Fruit fly (Drosophila melanogaster) whole organism, embryonic: ENCODE data around the gene pnt.
A peak's percentile ranks its signal among the peaks of the same experiment; 100 is the strongest.

ENCODE experiments used
- Abd-B ChIP-seq: fragments of 200-800 bp; sonication (Bioruptor generic); optimal IDR thresholded peaks from 2 replicates; lab custom pipeline; 2018; ENCODE audit warnings: missing biosample characterization, mild to moderate bottlenecking, missing genetic modification characterization, moderate library complexity
- B-H2 ChIP-seq: fragments of 200-800 bp; sonication (Bioruptor generic); optimal IDR thresholded peaks from 2 replicates; lab custom pipeline; 2018; ENCODE audit warnings: missing biosample characterization, mild to moderate bottlenecking, missing genetic modification characterization
- Blimp-1 ChIP-seq: fragments of 200-800 bp; sonication (Bioruptor generic); optimal IDR thresholded peaks from 3 replicates; lab custom pipeline; 2018; ENCODE audit warnings: missing biosample characterization, missing genetic modification characterization, mild to moderate bottlenecking, moderate library complexity, missing genetic modification reagents
- CG11093 ChIP-seq: fragments of 200-800 bp; sonication (Bioruptor generic); IDR thresholded peaks from 3 replicates; pipeline ENCODE4 v1.3.6; 2022; ENCODE audit warnings: missing biosample characterization, missing genetic modification characterization
- CG12155 ChIP-seq: fragments of 200-800 bp; sonication (Bioruptor generic); optimal IDR thresholded peaks from 3 replicates; lab custom pipeline; 2016; ENCODE audit warnings: missing biosample characterization, missing genetic modification characterization
- CG12299 ChIP-seq: fragments of 200-800 bp; sonication (Bioruptor generic); optimal IDR thresholded peaks from 2 replicates; lab custom pipeline; 2018; ENCODE audit warnings: missing biosample characterization, mild to moderate bottlenecking, missing genetic modification characterization
- CG12391 ChIP-seq: fragments of 200-800 bp; sonication (Bioruptor generic); optimal IDR thresholded peaks from 3 replicates; lab custom pipeline; 2018; ENCODE audit warnings: missing biosample characterization, mild to moderate bottlenecking, missing genetic modification characterization, moderate library complexity
- CG13287 ChIP-seq: fragments of 200-800 bp; sonication (Bioruptor generic); IDR thresholded peaks from 2 replicates; pipeline ENCODE4 v1.3.6; 2022; ENCODE audit warnings: missing biosample characterization, missing genetic modification characterization; ENCODE audit not compliant: partially characterized antibody
- CG1603 ChIP-seq: fragments of 200-800 bp; sonication (Bioruptor generic); optimal IDR thresholded peaks from 2 replicates; lab custom pipeline; 2019; ENCODE audit warnings: missing biosample characterization, mild to moderate bottlenecking, missing genetic modification characterization, moderate library complexity
- CG16779 ChIP-seq: fragments of 200-800 bp; sonication (Bioruptor generic); IDR thresholded peaks from 2 replicates; pipeline ENCODE4 v1.3.6; 2022; ENCODE audit warnings: missing biosample characterization, missing genetic modification characterization
- CG17186 ChIP-seq: fragments of 200-800 bp; sonication (Bioruptor generic); optimal IDR thresholded peaks from 3 replicates; lab custom pipeline; 2017; ENCODE audit warnings: missing biosample characterization, missing genetic modification reagents, missing genetic modification characterization
- CG17328 ChIP-seq: fragments of 200-800 bp; sonication (Bioruptor generic); IDR thresholded peaks from 2 replicates; pipeline ENCODE4 v1.3.6; 2022; ENCODE audit warnings: missing biosample characterization, missing genetic modification characterization
- CG1832 ChIP-seq: fragments of 200-800 bp; sonication (Bioruptor generic); optimal IDR thresholded peaks from 2 replicates; lab custom pipeline; 2017; ENCODE audit warnings: missing biosample characterization, mild to moderate bottlenecking, missing genetic modification characterization, inconsistent platforms
- CG18599 ChIP-seq: fragments of 200-800 bp; sonication (Bioruptor generic); optimal IDR thresholded peaks from 3 replicates; lab custom pipeline; 2017; ENCODE audit warnings: missing biosample characterization, missing genetic modification characterization, mild to moderate bottlenecking, moderate library complexity, missing genetic modification reagents
- CG30020 ChIP-seq: fragments of 200-800 bp; optimal IDR thresholded peaks from 2 replicates; lab custom pipeline; 2019; ENCODE audit warnings: missing biosample characterization, mild to moderate bottlenecking, missing genetic modification characterization, moderate library complexity
- CG3065 ChIP-seq: fragments of 200-800 bp; sonication (Bioruptor generic); optimal IDR thresholded peaks from 2 replicates; lab custom pipeline; 2016; ENCODE audit warnings: missing biosample characterization, missing genetic modification characterization
- CG31388 ChIP-seq: fragments of 200-800 bp; sonication (Bioruptor generic); optimal IDR thresholded peaks from 2 replicates; lab custom pipeline; 2016; ENCODE audit warnings: missing biosample characterization, missing genetic modification characterization
- CG33557 ChIP-seq: fragments of 200-800 bp; sonication (Bioruptor generic); optimal IDR thresholded peaks from 2 replicates; lab custom pipeline; 2019; ENCODE audit warnings: missing biosample characterization, mild to moderate bottlenecking, missing genetic modification characterization, moderate library complexity
- CG4328 ChIP-seq: fragments of 200-800 bp; sonication (Bioruptor generic); optimal IDR thresholded peaks from 3 replicates; lab custom pipeline; 2017; ENCODE audit warnings: missing biosample characterization, missing genetic modification reagents, missing genetic modification characterization
- CG7556 ChIP-seq: fragments of 200-800 bp; sonication (Bioruptor generic); optimal IDR thresholded peaks from 2 replicates; lab custom pipeline; 2017; ENCODE audit warnings: missing biosample characterization, mild to moderate bottlenecking, missing genetic modification characterization
- CG7745 ChIP-seq: fragments of 200-800 bp; sonication (Bioruptor generic); optimal IDR thresholded peaks from 2 replicates; lab custom pipeline; 2018; ENCODE audit warnings: missing biosample characterization, mild to moderate bottlenecking, missing genetic modification characterization, moderate library complexity
- CG8478 ChIP-seq: fragments of >200 bp; optimal IDR thresholded peaks from 2 replicates; lab custom pipeline; 2018
- CG9437 ChIP-seq: fragments of 200-800 bp; sonication (Bioruptor generic); optimal IDR thresholded peaks from 2 replicates; lab custom pipeline; 2018; ENCODE audit warnings: missing biosample characterization, mild to moderate bottlenecking, missing genetic modification characterization
- Chrac-16 ChIP-seq: fragments of 200-800 bp; sonication (Bioruptor generic); optimal IDR thresholded peaks from 3 replicates; lab custom pipeline; 2016; ENCODE audit warnings: missing biosample characterization, missing genetic modification characterization
- Deaf1 ChIP-seq: fragments of 200-800 bp; optimal IDR thresholded peaks from 3 replicates; lab custom pipeline; 2019; ENCODE audit warnings: missing biosample characterization, mild to moderate bottlenecking, missing genetic modification characterization, moderate library complexity
- E2f2 ChIP-seq: fragments of 200-800 bp; sonication (Bioruptor generic); IDR thresholded peaks from 2 replicates; pipeline ENCODE4 v1.3.6; 2022; ENCODE audit warnings: missing biosample characterization, missing genetic modification characterization
- Hr51 ChIP-seq, 2 experiments: fragments of 200-800 bp; sonication (Bioruptor generic); optimal IDR thresholded peaks; 2 replicates in 1 of 2; 3 replicates in 1 of 2; lab custom pipeline; 2016 to 2018; ENCODE audit warnings: missing biosample characterization in 2 of 2, missing genetic modification characterization in 2 of 2, mild to moderate bottlenecking in 1 of 2, moderate library complexity in 1 of 2
- Mrtf ChIP-seq: fragments of 200-800 bp; sonication (Bioruptor generic); IDR thresholded peaks from 3 replicates; pipeline ENCODE4 v1.3.6; 2022; ENCODE audit warnings: missing biosample characterization, missing genetic modification characterization
- NC2α ChIP-seq: fragments of 200-800 bp; sonication (Bioruptor generic); optimal IDR thresholded peaks from 2 replicates; lab custom pipeline; 2016; ENCODE audit warnings: missing biosample characterization, missing genetic modification characterization
- NFAT ChIP-seq: fragments of 200-800 bp; sonication (Bioruptor generic); IDR thresholded peaks from 2 replicates; pipeline ENCODE4 v1.3.6; 2022; ENCODE audit warnings: missing biosample characterization, missing genetic modification characterization
- Nf-YB ChIP-seq: fragments of 200-800 bp; sonication (Bioruptor generic); optimal IDR thresholded peaks from 3 replicates; lab custom pipeline; 2019; ENCODE audit warnings: missing biosample characterization, mild to moderate bottlenecking, missing genetic modification characterization, moderate library complexity
- Nf-YC ChIP-seq: fragments of 200-800 bp; optimal IDR thresholded peaks from 3 replicates; lab custom pipeline; 2019; ENCODE audit warnings: missing biosample characterization, mild to moderate bottlenecking, missing genetic modification characterization, moderate library complexity
- Pdp1 ChIP-seq, 2 experiments: fragments of 200-800 bp; sonication (Bioruptor generic); optimal IDR thresholded peaks; 3 replicates each; lab custom pipeline; 2016; ENCODE audit warnings: missing biosample characterization in 2 of 2, missing genetic modification characterization in 2 of 2, mild to moderate bottlenecking in 1 of 2, moderate library complexity in 1 of 2
- al ChIP-seq: fragments of 200-800 bp; sonication (Bioruptor generic); IDR thresholded peaks from 2 replicates; pipeline ENCODE4 v1.3.6; 2022; ENCODE audit warnings: missing biosample characterization, missing genetic modification characterization
- bbx ChIP-seq: fragments of 200-800 bp; sonication (Bioruptor generic); IDR thresholded peaks from 2 replicates; pipeline ENCODE4 v1.3.6; 2022; ENCODE audit warnings: missing biosample characterization, missing genetic modification characterization; ENCODE audit not compliant: partially characterized antibody
- bowl ChIP-seq: fragments of 200-800 bp; sonication (Bioruptor generic); IDR thresholded peaks from 2 replicates; pipeline ENCODE4 v1.3.6; 2022; ENCODE audit warnings: missing biosample characterization, missing genetic modification characterization
- br ChIP-seq: fragments of >200 bp; optimal IDR thresholded peaks from 2 replicates; lab custom pipeline; 2017
- cas ChIP-seq: fragments of 200-800 bp; sonication (Bioruptor generic); IDR thresholded peaks from 2 replicates; pipeline ENCODE4 v1.3.6; 2022; ENCODE audit warnings: missing biosample characterization, missing genetic modification characterization
- crp ChIP-seq, 2 experiments: fragments of 200-800 bp; sonication (Bioruptor generic); optimal IDR thresholded peaks; 2 replicates in 1 of 2; 3 replicates in 1 of 2; lab custom pipeline; 2017; ENCODE audit warnings: missing biosample characterization in 2 of 2, missing genetic modification characterization in 2 of 2, mild to moderate bottlenecking in 1 of 2, moderate library complexity in 1 of 2
- h ChIP-seq: fragments of >200 bp; optimal IDR thresholded peaks from 2 replicates; lab custom pipeline; 2017
- hth ChIP-seq: fragments of >200 bp; optimal IDR thresholded peaks from 2 replicates; lab custom pipeline; 2017; ENCODE audit warnings: inconsistent platforms
- mirr ChIP-seq: fragments of 200-800 bp; sonication (Bioruptor generic); optimal IDR thresholded peaks from 3 replicates; lab custom pipeline; 2018; ENCODE audit warnings: missing biosample characterization, mild to moderate bottlenecking, missing genetic modification characterization
- nom ChIP-seq: fragments of 200-800 bp; sonication (Bioruptor generic); optimal IDR thresholded peaks from 2 replicates; lab custom pipeline; 2017; ENCODE audit warnings: missing biosample characterization, missing genetic modification characterization, mild to moderate bottlenecking, moderate library complexity, missing genetic modification reagents
- org-1 ChIP-seq: fragments of 200-800 bp; sonication (Bioruptor generic); optimal IDR thresholded peaks from 2 replicates; lab custom pipeline; 2017; ENCODE audit warnings: missing biosample characterization, missing genetic modification characterization
- schlank ChIP-seq: fragments of 200-800 bp; sonication (Bioruptor generic); optimal IDR thresholded peaks from 2 replicates; lab custom pipeline; 2018; ENCODE audit warnings: missing biosample characterization, mild to moderate bottlenecking, missing genetic modification characterization
- sd ChIP-seq: fragments of 200-800 bp; sonication (Bioruptor generic); optimal IDR thresholded peaks from 3 replicates; lab custom pipeline; 2018; ENCODE audit warnings: missing biosample characterization, mild to moderate bottlenecking, missing genetic modification characterization, moderate library complexity
- sens ChIP-seq: fragments of 200-800 bp; sonication (Bioruptor generic); peaks from one replicate; lab custom pipeline; 2016; ENCODE audit warnings: missing biosample characterization, missing genetic modification characterization
- sr ChIP-seq: fragments of 200-800 bp; sonication (Bioruptor generic); IDR thresholded peaks from 3 replicates; pipeline ENCODE4 v1.3.6; 2022; ENCODE audit warnings: missing biosample characterization, missing genetic modification characterization
- tna ChIP-seq: fragments of 200-800 bp; sonication (Bioruptor generic); IDR thresholded peaks from 2 replicates; pipeline ENCODE4 v1.3.6; 2022; ENCODE audit warnings: missing biosample characterization, missing genetic modification characterization; ENCODE audit not compliant: partially characterized antibody
- trh ChIP-seq: fragments of 200-800 bp; sonication (Bioruptor generic); optimal IDR thresholded peaks from 2 replicates; lab custom pipeline; 2016; ENCODE audit warnings: missing biosample characterization, missing genetic modification characterization
- zf30C ChIP-seq: fragments of 200-800 bp; sonication (Bioruptor generic); optimal IDR thresholded peaks from 3 replicates; lab custom pipeline; 2018; ENCODE audit warnings: missing biosample characterization, mild to moderate bottlenecking, missing genetic modification characterization

The pnt gene

dm6 chr3R:23297132-23297862, 48.7 kb downstream of the pnt start (continued):
- TF ChIP-seq CG4328 (GFP tag; lab: Kevin White, UChicago) (no peak), br (lab: Kevin White, UChicago) (no peak), CG16779 (GFP tag; lab: Robert Waterston, UW) (no peak), Pdp1 (GFP tag; optimal IDR thresholded peaks at IDR 0.05; lab: Kevin White, UChicago) (no peak), CG1832 (GFP tag; lab: Kevin White, UChicago) (peak; percentile 70), CG30020 (tag; lab: Kevin White, UChicago) (no peak), sens (GFP tag; lab: Kevin White, UChicago) (peak; percentile 54), sd (no peak), tna (no peak), CG3065 (no peak), Abd-B (GFP tag; lab: Kevin White, UChicago) (peak; percentile 35), CG13287 (GFP tag; lab: Robert Waterston, UW) (no peak), Blimp-1 (peak; percentile 51), bowl (GFP tag; lab: Robert Waterston, UW) (no peak), CG1603 (tag; lab: Kevin White, UChicago) (no peak), nom (GFP tag; lab: Kevin White, UChicago) (no peak), Nf-YC (tag; lab: Kevin White, UChicago) (peak; percentile 93), E2f2 (no peak), B-H2 (no peak), CG17186 (GFP tag; lab: Kevin White, UChicago) (no peak), org-1 (no peak), CG7745 (tag; lab: Kevin White, UChicago) (no peak), h (lab: Kevin White, UChicago) (no peak), trh (GFP tag; lab: Kevin White, UChicago) (no peak), CG9437 (GFP tag; lab: Kevin White, UChicago) (no peak), CG12155 (GFP tag; lab: Kevin White, UChicago) (no peak), Mrtf (no peak), mirr (GFP tag; lab: Kevin White, UChicago) (no peak), Chrac-16 (peak; percentile 37), CG33557 (GFP tag; lab: Kevin White, UChicago) (no peak), CG18599 (GFP tag; lab: Kevin White, UChicago) (no peak), Nf-YB (peak; percentile 82), Hr51 (GFP tag; optimal IDR thresholded peaks at IDR 0.05; lab: Kevin White, UChicago) (no peak), CG12299 (tag; lab: Kevin White, UChicago) (no peak), CG7556 (GFP tag; lab: Kevin White, UChicago) (peak; percentile 8), CG11093 (GFP tag; lab: Robert Waterston, UW) (no peak), hth (lab: Kevin White, UChicago) (no peak), schlank (tag; lab: Kevin White, UChicago) (no peak), NC2α (GFP tag; lab: Kevin White, UChicago) (no peak), CG17328 (no peak), cas (GFP tag; lab: Robert Waterston, UW) (no peak), al (GFP tag; lab: Robert Waterston, UW) (no peak), CG12391 (peak; percentile 51), bbx (no peak), Deaf1 (tag; lab: Kevin White, UChicago) (peak; percentile 65), NFAT (GFP tag; lab: Robert Waterston, UW) (no peak), zf30C (peak; percentile 17), CG31388 (GFP tag; lab: Kevin White, UChicago) (no peak), crp (GFP tag; optimal IDR thresholded peaks at IDR 0.05; lab: Kevin White, UChicago) (no peak), CG8478 (lab: Kevin White, UChicago) (no peak), sr (GFP tag; lab: Robert Waterston, UW) (no peak)
